Fruit fly (Drosophila melanogaster): ENCODE results near the gene CG46244.

DNA sequence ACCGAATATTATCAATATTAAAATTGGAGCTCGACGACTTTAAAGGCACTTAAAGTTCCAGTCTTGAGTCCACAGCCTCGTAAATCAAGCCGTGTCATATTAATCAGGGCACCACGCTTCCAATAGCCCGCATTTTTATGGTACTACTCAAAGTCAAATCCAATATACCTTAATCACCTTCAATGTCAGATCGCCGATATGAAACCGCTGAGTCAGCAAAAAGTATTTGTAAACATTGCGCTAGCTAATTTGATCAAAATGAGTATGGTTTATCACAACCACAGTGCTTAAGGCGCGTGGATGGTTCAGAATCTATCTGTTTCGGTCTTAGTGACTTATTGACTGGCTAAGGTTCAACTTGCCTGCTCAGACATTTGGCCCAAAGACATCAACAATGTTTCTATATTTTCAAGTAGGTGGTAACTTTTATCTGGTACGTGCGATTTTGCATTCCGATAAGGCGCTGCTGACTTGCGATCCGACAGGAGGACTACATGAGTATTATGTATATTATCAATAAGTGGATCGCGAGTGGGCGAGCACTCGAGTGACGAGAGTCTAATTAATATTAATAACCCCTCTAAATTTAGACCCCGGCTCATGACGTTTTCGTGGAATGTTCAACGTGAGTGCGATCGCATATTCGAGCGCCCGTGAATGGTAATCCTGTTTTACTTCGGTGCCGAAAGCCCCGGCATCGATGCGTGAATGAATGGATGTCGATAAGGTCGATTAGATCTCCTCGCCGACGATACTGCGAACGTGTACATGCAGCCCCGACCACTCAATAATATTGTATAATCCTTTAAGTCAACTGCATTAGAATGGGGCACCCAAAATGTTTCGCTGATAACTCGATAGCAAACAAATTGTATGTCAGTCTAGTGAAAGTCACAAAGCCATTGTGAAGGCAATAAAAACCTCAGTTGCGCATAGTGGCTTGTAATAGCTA lies 43.1 kb upstream of the CG46244 start, which contains the start of gene CG13078:
- TF ChIP-seq kay (GFP tag; ENCODE audit: borderline replicate concordance) (no peak), Crg-1 (GFP tag; optimal IDR thresholded peaks at IDR 0.05) (no peak), CG1620 (GFP tag; optimal IDR thresholded peaks at IDR 0.05) (no peak), tj (GFP tag; optimal IDR thresholded peaks at IDR 0.05) (peak; percentile 35), CG14711 (tag; optimal IDR thresholded peaks at IDR 0.05) (no peak), ovo (GFP tag; optimal IDR thresholded peaks at IDR 0.05) (no peak), CG33017 (tag; optimal IDR thresholded peaks at IDR 0.05) (no peak), Mnt (GFP tag; optimal IDR thresholded peaks at IDR 0.05) (no peak), cnc (optimal IDR thresholded peaks at IDR 0.05) (no peak), CG7101 (tag; optimal IDR thresholded peaks at IDR 0.05) (no peak), CG11617 (GFP tag; optimal IDR thresholded peaks at IDR 0.05) (no peak), bab1 (GFP tag; optimal IDR thresholded peaks at IDR 0.05) (no peak)

Data from whole organism, adult.